Worm (Caenorhabditis elegans) whole organism, L2 larva: ENCODE measurements around the gene pfas-1.
A peak's percentile ranks its signal among the peaks of the same experiment; 100 is the strongest.

ENCODE experiments used
- C34F6.9 ChIP-seq: fragments of 150-350 bp; optimal IDR thresholded peaks from 2 replicates; lab custom pipeline; 2014; ENCODE audit warnings: missing biosample characterization, missing genetic modification characterization
- F13H6.1 ChIP-seq: sonication (generic microtip); optimal IDR thresholded peaks from 2 replicates; lab custom pipeline; 2016; ENCODE audit warnings: missing genetic modification characterization, missing compliant biosample characterization
- R02D3.7 ChIP-seq: fragments of 150-350 bp; optimal IDR thresholded peaks from 2 replicates; lab custom pipeline; 2014; ENCODE audit warnings: missing biosample characterization, missing genetic modification characterization
- Y55F3AM.14 ChIP-seq: fragments of 200-800 bp; sonication (Bioruptor generic); optimal IDR thresholded peaks from 2 replicates; lab custom pipeline; 2018; ENCODE audit warnings: mild to moderate bottlenecking, missing genetic modification characterization, missing compliant biosample characterization
- ZK546.5 ChIP-seq: sonication (generic microtip); optimal IDR thresholded peaks from 2 replicates; lab custom pipeline; 2017; ENCODE audit warnings: missing biosample characterization, missing genetic modification characterization
- alr-1 ChIP-seq: fragments of 150-350 bp; optimal IDR thresholded peaks from 2 replicates; lab custom pipeline; 2014; ENCODE audit warnings: missing biosample characterization, missing genetic modification characterization
- aly-2 ChIP-seq: fragments of 150-350 bp; optimal IDR thresholded peaks from 2 replicates; lab custom pipeline; 2014; ENCODE audit warnings: missing biosample characterization, missing genetic modification characterization
- ama-1 ChIP-seq: fragments of 150-350 bp; optimal IDR thresholded peaks from 2 replicates; lab custom pipeline; 2018; ENCODE audit warnings: inconsistent platforms
- blmp-1 ChIP-seq: sonication (generic microtip); optimal IDR thresholded peaks from 2 replicates; lab custom pipeline; 2017; ENCODE audit warnings: missing genetic modification characterization, mild to moderate bottlenecking, missing compliant biosample characterization, antibody characterized with exemption, moderate library complexity; ENCODE audit not compliant: insufficient read depth
- ceh-82 ChIP-seq: fragments of 150-350 bp; optimal IDR thresholded peaks from 2 replicates; lab custom pipeline; 2014; ENCODE audit warnings: missing biosample characterization, missing genetic modification characterization
- crh-2 ChIP-seq: sonication (generic microtip); optimal IDR thresholded peaks from 2 replicates; lab custom pipeline; 2017; ENCODE audit warnings: missing biosample characterization, missing genetic modification characterization
- dmd-4 ChIP-seq: sonication (generic microtip); optimal IDR thresholded peaks from 2 replicates; lab custom pipeline; 2017; ENCODE audit warnings: missing biosample characterization, missing genetic modification characterization
- egl-27 ChIP-seq: sonication (generic microtip); optimal IDR thresholded peaks from 3 replicates; lab custom pipeline; 2017; ENCODE audit warnings: missing biosample characterization, missing genetic modification reagents, missing genetic modification characterization
- fos-1 ChIP-seq: fragments of 150-350 bp; optimal IDR thresholded peaks from 2 replicates; lab custom pipeline; 2014; ENCODE audit warnings: missing biosample characterization, missing genetic modification characterization
- gmeb-1 ChIP-seq: fragments of 150-350 bp; optimal IDR thresholded peaks from 2 replicates; lab custom pipeline; 2014; ENCODE audit warnings: missing biosample characterization, missing genetic modification characterization
- lin-11 ChIP-seq: fragments of 150-350 bp; sonication (generic microtip); optimal IDR thresholded peaks from 2 replicates; lab custom pipeline; 2014; ENCODE audit warnings: missing biosample characterization, missing genetic modification characterization, inconsistent platforms, mixed read lengths
- lin-13 ChIP-seq: fragments of 150-350 bp; optimal IDR thresholded peaks from 2 replicates; lab custom pipeline; 2014; ENCODE audit warnings: missing biosample characterization, missing genetic modification reagents, missing genetic modification characterization
- lin-39 ChIP-seq: fragments of 150-350 bp; optimal IDR thresholded peaks from 2 replicates; lab custom pipeline; 2014; ENCODE audit warnings: missing biosample characterization, missing genetic modification reagents, missing genetic modification characterization
- lsy-2 ChIP-seq, 2 experiments: fragments of 150-350 bp in 1 of 2; sonication (generic microtip) in 1 of 2; optimal IDR thresholded peaks; 2 replicates each; lab custom pipeline; 2014 to 2017; ENCODE audit warnings: missing biosample characterization in 2 of 2, missing genetic modification characterization in 2 of 2
- mab-5 ChIP-seq: fragments of 150-350 bp; optimal IDR thresholded peaks from 2 replicates; lab custom pipeline; 2014; ENCODE audit warnings: missing biosample characterization, missing genetic modification characterization
- mbf-1 ChIP-seq: sonication (generic microtip); optimal IDR thresholded peaks from 2 replicates; lab custom pipeline; 2017; ENCODE audit warnings: missing biosample characterization, missing genetic modification characterization
- mdl-1 ChIP-seq, 2 experiments: fragments of 150-350 bp in 1 of 2; sonication (generic microtip) in 1 of 2; optimal IDR thresholded peaks; 2 replicates each; lab custom pipeline; 2017; ENCODE audit warnings: missing biosample characterization in 2 of 2, missing genetic modification characterization in 2 of 2
- nhr-10 ChIP-seq: sonication (generic microtip); optimal IDR thresholded peaks from 2 replicates; lab custom pipeline; 2017; ENCODE audit warnings: missing biosample characterization, missing genetic modification characterization
- nhr-11 ChIP-seq: fragments of 150-350 bp; optimal IDR thresholded peaks from 2 replicates; lab custom pipeline; 2014; ENCODE audit warnings: missing biosample characterization, missing genetic modification characterization
- nhr-129 ChIP-seq: fragments of 150-350 bp; optimal IDR thresholded peaks from 2 replicates; lab custom pipeline; 2014; ENCODE audit warnings: missing biosample characterization, missing genetic modification characterization
- nhr-21 ChIP-seq: fragments of 150-350 bp; optimal IDR thresholded peaks from 2 replicates; lab custom pipeline; 2014; ENCODE audit warnings: missing biosample characterization, missing genetic modification characterization
- nhr-237 ChIP-seq: fragments of 150-350 bp; optimal IDR thresholded peaks from 2 replicates; lab custom pipeline; 2014; ENCODE audit warnings: missing biosample characterization, missing genetic modification characterization
- nhr-25 ChIP-seq: fragments of 150-350 bp; sonication (generic microtip); optimal IDR thresholded peaks from 3 replicates; lab custom pipeline; 2014; ENCODE audit warnings: missing biosample characterization, missing genetic modification characterization
- nhr-6 ChIP-seq: fragments of 150-350 bp; optimal IDR thresholded peaks from 2 replicates; lab custom pipeline; 2014; ENCODE audit warnings: missing biosample characterization, missing genetic modification characterization
- nhr-77 ChIP-seq: fragments of 150-350 bp; optimal IDR thresholded peaks from 2 replicates; lab custom pipeline; 2014; ENCODE audit warnings: missing biosample characterization, missing genetic modification characterization
- peb-1 ChIP-seq: fragments of 150-350 bp; optimal IDR thresholded peaks from 2 replicates; lab custom pipeline; 2014; ENCODE audit warnings: missing biosample characterization, missing genetic modification characterization
- sem-4 ChIP-seq: fragments of 150-350 bp; optimal IDR thresholded peaks from 2 replicates; lab custom pipeline; 2014; ENCODE audit warnings: missing biosample characterization, missing genetic modification reagents, missing genetic modification characterization
- skn-1 ChIP-seq: sonication (generic microtip); optimal IDR thresholded peaks from 2 replicates; lab custom pipeline; 2017; ENCODE audit warnings: missing biosample characterization, missing genetic modification characterization
- sma-3 ChIP-seq: sonication (generic microtip); optimal IDR thresholded peaks from 2 replicates; lab custom pipeline; 2016; ENCODE audit warnings: missing genetic modification reagents, missing genetic modification characterization, missing compliant biosample characterization
- sma-9 ChIP-seq, 2 experiments: fragments of 150-350 bp in 1 of 2; sonication (generic microtip) in 1 of 2; optimal IDR thresholded peaks; 2 replicates each; lab custom pipeline; 2014 to 2016; ENCODE audit warnings: missing genetic modification characterization in 2 of 2, mild to moderate bottlenecking in 1 of 2, missing biosample characterization in 1 of 2, missing compliant biosample characterization in 1 of 2, missing genetic modification reagents in 1 of 2, moderate library complexity in 1 of 2
- unc-39 ChIP-seq: fragments of 150-350 bp; optimal IDR thresholded peaks from 2 replicates; lab custom pipeline; 2014; ENCODE audit warnings: missing biosample characterization, missing genetic modification characterization
- unc-55 ChIP-seq: fragments of 150-350 bp; sonication (generic microtip); optimal IDR thresholded peaks from 3 replicates; lab custom pipeline; 2014; ENCODE audit warnings: missing biosample characterization, missing genetic modification reagents, missing genetic modification characterization
- ztf-4 ChIP-seq: fragments of 150-350 bp; optimal IDR thresholded peaks from 2 replicates; lab custom pipeline; 2014; ENCODE audit warnings: missing biosample characterization, missing genetic modification characterization

Gene pfas-1

ce11 chrIII:4643262-4643661 is at the start of gene pfas-1:
Gene pfas-1, minus strand, starts transcription at chrIII:4643310.
- TF ChIP-seq fos-1 (tag; lab: Kevin White, UChicago) (peak; percentile 77), nhr-21 (tag; lab: Kevin White, UChicago) (no peak), peb-1 (tag; lab: Kevin White, UChicago) (no peak), ZK546.5 (no peak), egl-27 (tag; lab: Kevin White, UChicago) (no peak), nhr-129 (tag; lab: Kevin White, UChicago) (no peak), nhr-25 (tag; lab: Kevin White, UChicago) (no peak)

- no peak for TF ChIP-seq alr-1 (tag; lab: Kevin White, UChicago)
- TF ChIP-seq nhr-11: peak; percentile 32
- TF ChIP-seq Y55F3AM.14 (GFP tag; lab: Kevin White, UChicago): peak; percentile 78
- peak; percentile 66 for TF ChIP-seq F13H6.1 (tag; lab: Kevin White, UChicago)
- TF ChIP-seq nhr-10 (tag; lab: Kevin White, UChicago): no peak
- peak; percentile 54 to 79 for TF ChIP-seq lsy-2 (tag; optimal IDR thresholded peaks at IDR 0.05; lab: Kevin White, UChicago)
- no peak for TF ChIP-seq R02D3.7 (tag; lab: Kevin White, UChicago)
- peak; percentile 89 for TF ChIP-seq fos-1 (tag; lab: Kevin White, UChicago)
- peak; percentile 68 for TF ChIP-seq C34F6.9 (tag; lab: Kevin White, UChicago)
- TF ChIP-seq lin-11 (tag; lab: Kevin White, UChicago): peak; percentile 48
- TF ChIP-seq nhr-21 (tag; lab: Kevin White, UChicago): peak; percentile 76
- peak; percentile 74 for TF ChIP-seq ztf-4 (tag; lab: Kevin White, UChicago)
- no peak for TF ChIP-seq lin-39 (tag; lab: Kevin White, UChicago)
- peak; percentile 70 for TF ChIP-seq lin-13 (GFP tag; lab: Kevin White, UChicago)
- no peak for TF ChIP-seq skn-1 (tag; lab: Kevin White, UChicago)
- TF ChIP-seq nhr-237 (tag; lab: Kevin White, UChicago): no peak
- peak; percentile 77 for TF ChIP-seq egl-27 (tag; lab: Kevin White, UChicago)
- TF ChIP-seq gmeb-1 (tag; lab: Kevin White, UChicago): peak; percentile 74
- TF ChIP-seq sma-9 (GFP tag; optimal IDR thresholded peaks at IDR 0.05; lab: Kevin White, UChicago): peak; percentile 85
- no peak for TF ChIP-seq sma-9 (tag; optimal IDR thresholded peaks at IDR 0.05; lab: Kevin White, UChicago)
- TF ChIP-seq mdl-1 (tag; optimal IDR thresholded peaks at IDR 0.05; lab: Kevin White, UChicago): peak in 1 of 2 experiments; percentile 70
- TF ChIP-seq nhr-129 (tag; lab: Kevin White, UChicago): peak; percentile 96
- TF ChIP-seq sem-4 (tag; lab: Kevin White, UChicago): peak; percentile 50
- TF ChIP-seq dmd-4 (tag; lab: Kevin White, UChicago): no peak
- no peak for TF ChIP-seq nhr-25 (tag; lab: Kevin White, UChicago)
- peak; percentile 48 for TF ChIP-seq nhr-6
- peak; percentile 76 for TF ChIP-seq sma-3 (GFP tag; lab: Kevin White, UChicago)
- no peak for TF ChIP-seq unc-39 (tag; lab: Kevin White, UChicago)
- no peak for TF ChIP-seq mbf-1 (tag; lab: Kevin White, UChicago)
- TF ChIP-seq ceh-82: no peak
- peak; percentile 90 for TF ChIP-seq crh-2 (tag; lab: Kevin White, UChicago)
- TF ChIP-seq ama-1: no peak
- TF ChIP-seq ZK546.5: no peak
These were observed 46.5 kb upstream of the pfas-1 start for ce11 chrIII:4689595-4689994.

DNA sequence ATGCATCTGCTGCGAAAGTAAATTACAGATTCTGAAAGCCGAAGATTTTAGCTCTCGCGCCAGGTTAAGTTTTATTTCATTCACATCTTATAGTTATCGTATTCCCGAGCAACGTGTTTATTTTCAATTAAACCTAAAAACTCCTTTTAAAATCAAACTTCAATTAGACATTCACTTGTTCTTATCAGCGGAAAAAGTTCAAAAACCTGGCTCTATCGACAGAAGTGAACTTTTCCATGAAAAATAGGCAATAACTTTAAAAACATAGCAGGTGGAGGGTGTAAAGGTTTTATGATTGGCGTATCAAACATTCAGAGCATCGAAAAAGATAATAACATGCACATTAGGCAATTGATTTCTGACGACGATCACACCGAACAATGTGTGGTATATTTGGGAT is 45.9 kb upstream of the pfas-1 start, which contains the start of gene ppat-1:
TSS of gene ppat-1 (plus strand) at position 316 of the 400 bp plus-strand sequence.
- TF ChIP-seq skn-1 (tag; lab: Kevin White, UChicago): no peak
- peak; percentile 10 for TF ChIP-seq fos-1 (tag; lab: Kevin White, UChicago)

- TF ChIP-seq mdl-1 (tag; optimal IDR thresholded peaks at IDR 0.05; lab: Kevin White, UChicago): no peak
- no peak for TF ChIP-seq nhr-237 (tag; lab: Kevin White, UChicago)
- TF ChIP-seq nhr-77 (tag; lab: Kevin White, UChicago): no peak
- TF ChIP-seq Y55F3AM.14 (GFP tag; lab: Kevin White, UChicago): no peak
- no peak for TF ChIP-seq alr-1 (tag; lab: Kevin White, UChicago)
- no peak for TF ChIP-seq blmp-1
- no peak for TF ChIP-seq nhr-6
- TF ChIP-seq nhr-11: no peak
- TF ChIP-seq unc-55 (GFP tag; lab: Kevin White, UChicago): no peak
- no peak for TF ChIP-seq aly-2
- no peak for TF ChIP-seq C34F6.9 (tag; lab: Kevin White, UChicago)
- no peak for TF ChIP-seq mbf-1 (tag; lab: Kevin White, UChicago)
- no peak for TF ChIP-seq ama-1
- no peak for TF ChIP-seq mab-5 (tag; lab: Kevin White, UChicago)
These were observed 45.2 kb upstream of the pfas-1 start, which contains the start of gene tag-243 for ce11 chrIII:4688356-4688755. Gene tag-243, minus strand, starts transcription at chrIII:4688456.
